Worm (Caenorhabditis elegans) whole organism, L4/young adult: ENCODE results near the gene T16G1.5.

ENCODE experiments used
- W03F9.2 ChIP-seq: fragments of 150-350 bp; optimal IDR thresholded peaks from 2 replicates; lab custom pipeline; 2014; ENCODE audit warnings: missing biosample characterization, missing genetic modification characterization
- dao-5 ChIP-seq: sonication (generic microtip); optimal IDR thresholded peaks from 2 replicates; lab custom pipeline; 2016; ENCODE audit warnings: missing genotype, missing genetic modification characterization, moderate library complexity, missing compliant biosample characterization
- him-1 ChIP-seq: sonication (generic microtip); optimal IDR thresholded peaks from 2 replicates; lab custom pipeline; 2016; ENCODE audit warnings: missing genotype, missing genetic modification reagents, missing genetic modification characterization, missing compliant biosample characterization

DNA sequence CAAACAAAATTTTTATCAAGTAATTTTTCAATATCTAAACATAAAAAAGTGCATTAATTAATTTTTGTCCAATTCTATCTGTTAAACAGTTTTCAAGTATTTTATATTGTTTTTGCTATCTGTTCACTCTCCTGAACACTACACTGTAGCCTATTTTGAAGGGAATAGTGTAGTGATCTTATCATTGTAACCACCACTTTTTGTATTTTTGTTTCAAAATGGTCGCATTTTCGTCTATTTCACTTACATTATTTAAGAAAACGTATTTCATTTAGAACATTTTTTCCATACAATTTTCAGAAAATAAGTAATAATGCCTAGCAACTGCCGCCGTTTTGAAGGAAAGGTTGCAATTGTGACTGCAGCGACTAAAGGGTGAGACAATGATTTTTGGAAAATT, 17.0 kb downstream of the T16G1.5 start, which contains the start of gene dhrs-4:
- TF ChIP-seq him-1 (tag; lab: Kevin White, UChicago) (no peak), W03F9.2 (tag; lab: Kevin White, UChicago) (no peak), dao-5 (tag; lab: Kevin White, UChicago) (no peak)
